Fruit fly (Drosophila melanogaster): ENCODE data around the gene Brd8.

Gene Brd8

dm6 chr3R:29204612-29205480, 18.4 kb upstream of the Brd8 start (continued):
- peak; percentile 15 for TF ChIP-seq CG2120 (GFP tag; optimal IDR thresholded peaks at IDR 0.05)
- peak; percentile 83 for TF ChIP-seq CG4820 (GFP tag; optimal IDR thresholded peaks at IDR 0.05)
- peak; percentile 72 for TF ChIP-seq Asciz (GFP tag; optimal IDR thresholded peaks at IDR 0.05)
- peak; percentile 89 for TF ChIP-seq Xrp1 (GFP tag; IDR thresholded peaks at IDR 0.05)
- TF ChIP-seq Med (GFP tag), result peak; percentile 91
- TF ChIP-seq Doc3 (GFP tag; IDR thresholded peaks at IDR 0.05; ENCODE audit: partially characterized antibody), result no peak
- TF ChIP-seq Hr39 (optimal IDR thresholded peaks at IDR 0.05), result no peak
- TF ChIP-seq CG34224 (GFP tag; IDR thresholded peaks at IDR 0.05; ENCODE audit: partially characterized antibody), result no peak
- TF ChIP-seq CG2116 (GFP tag; optimal IDR thresholded peaks at IDR 0.05), result peak; percentile 29
- no peak for TF ChIP-seq vnd (GFP tag; IDR thresholded peaks at IDR 0.05; ENCODE audit: partially characterized antibody)
- TF ChIP-seq B-H2 (GFP tag; optimal IDR thresholded peaks at IDR 0.05), result no peak
- no peak for TF ChIP-seq inv (GFP tag; IDR thresholded peaks at IDR 0.05; ENCODE audit: partially characterized antibody)
- TF ChIP-seq Dek (tag; optimal IDR thresholded peaks at IDR 0.05), result peak; percentile 48
- TF ChIP-seq CG9876 (GFP tag; optimal IDR thresholded peaks at IDR 0.05), result peak; percentile 64
- peak; percentile 52 for TF ChIP-seq kay (GFP tag; optimal IDR thresholded peaks at IDR 0.05)
- peak; percentile 45 for TF ChIP-seq CG1792 (GFP tag; optimal IDR thresholded peaks at IDR 0.05)
- peak; percentile 32 for TF ChIP-seq Vsx1 (GFP tag; optimal IDR thresholded peaks at IDR 0.05)
- no peak for TF ChIP-seq Bgb (GFP tag; IDR thresholded peaks at IDR 0.05; ENCODE audit: partially characterized antibody)
- TF ChIP-seq kni (GFP tag; optimal IDR thresholded peaks at IDR 0.05), result peak; percentile 15
- TF ChIP-seq CG18764 (GFP tag; optimal IDR thresholded peaks at IDR 0.05), result peak; percentile 74
- TF ChIP-seq sob (GFP tag; IDR thresholded peaks at IDR 0.05), result peak; percentile 49; the same call in 1 of the 2 replicates
- no peak for TF ChIP-seq emc (GFP tag; optimal IDR thresholded peaks at IDR 0.05)
- peak; percentile 65 for TF ChIP-seq CG3847 (GFP tag; IDR thresholded peaks at IDR 0.05)
- no peak for TF ChIP-seq CG9797 (GFP tag; optimal IDR thresholded peaks at IDR 0.05)
- peak; percentile 76 for TF ChIP-seq grau (tag; optimal IDR thresholded peaks at IDR 0.05)
- TF ChIP-seq grn (GFP tag; optimal IDR thresholded peaks at IDR 0.05), result no peak
- peak; percentile 59 for TF ChIP-seq Atf3 (GFP tag; optimal IDR thresholded peaks at IDR 0.05)
- peak; percentile 52 for TF ChIP-seq kah (GFP tag; optimal IDR thresholded peaks at IDR 0.05)
- TF ChIP-seq oc (tag; optimal IDR thresholded peaks at IDR 0.05), result peak; percentile 86
- peak; percentile 68 for TF ChIP-seq Gug (GFP tag; IDR thresholded peaks at IDR 0.05)
- no peak for TF ChIP-seq Poxn (GFP tag; IDR thresholded peaks at IDR 0.05)
- TF ChIP-seq pita (GFP tag; optimal IDR thresholded peaks at IDR 0.05), result no peak
- peak; percentile 71 for TF ChIP-seq D19A (tag; optimal IDR thresholded peaks at IDR 0.05)
- peak; percentile 88 for TF ChIP-seq dmrt99B (tag; optimal IDR thresholded peaks at IDR 0.05)
- TF ChIP-seq CG15601 (tag; optimal IDR thresholded peaks at IDR 0.05), result peak; percentile 79
- TF ChIP-seq ATbp (GFP tag; optimal IDR thresholded peaks at IDR 0.05), result peak; percentile 86
- no peak for TF ChIP-seq mirr (GFP tag; optimal IDR thresholded peaks at IDR 0.05)
- TF ChIP-seq CoRest (tag; optimal IDR thresholded peaks at IDR 0.05), result peak; percentile 77
- TF ChIP-seq stwl (tag; optimal IDR thresholded peaks at IDR 0.05), result no peak
- TF ChIP-seq Hr78 (GFP tag; optimal IDR thresholded peaks at IDR 0.05), result peak in 1 of 2 experiments; percentile 58
- no peak for TF ChIP-seq Sin3A (optimal IDR thresholded peaks at IDR 0.05)
- peak; percentile 47; the same call in 1 of the 2 replicates for TF ChIP-seq dan (GFP tag; IDR thresholded peaks at IDR 0.05)
- TF ChIP-seq NC2β (GFP tag; optimal IDR thresholded peaks at IDR 0.05), result peak; percentile 68
- peak; percentile 12 for TF ChIP-seq sug (tag; optimal IDR thresholded peaks at IDR 0.05)
- peak; percentile 53 for TF ChIP-seq Max (GFP tag; optimal IDR thresholded peaks at IDR 0.05)
- TF ChIP-seq sisA (GFP tag; IDR thresholded peaks at IDR 0.05), result peak; percentile 83
- TF ChIP-seq CG8281 (tag; optimal IDR thresholded peaks at IDR 0.05), result peak; percentile 58
- peak; percentile 68 for TF ChIP-seq ewg (GFP tag; optimal IDR thresholded peaks at IDR 0.05)
- peak; percentile 66 for TF ChIP-seq repo (GFP tag; optimal IDR thresholded peaks at IDR 0.05)
